Fruit fly (Drosophila melanogaster): Measurements from ENCODE around the gene CG42658.

DNA sequence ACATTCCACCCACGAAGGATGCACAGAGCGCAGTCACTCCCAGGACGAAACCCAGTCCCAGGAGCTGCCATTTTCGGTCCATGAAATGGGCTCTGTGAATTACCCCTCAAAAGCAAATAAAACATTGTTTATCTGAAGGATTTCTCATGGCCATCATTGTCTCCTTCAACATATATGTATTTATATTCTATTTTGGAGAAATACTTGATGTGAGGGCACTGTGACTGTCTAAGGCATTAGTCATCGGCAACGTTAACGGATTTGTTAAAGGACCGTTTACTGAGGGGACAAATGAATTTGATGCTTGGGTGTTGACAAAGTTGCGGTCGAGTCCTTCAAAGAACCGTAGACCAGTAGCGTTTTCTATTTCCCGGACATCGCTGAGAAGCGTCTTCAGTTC is 48.4 kb downstream of the CG42658 start, which contains the start of gene Tengl2:
- TF ChIP-seq psq (optimal IDR thresholded peaks at IDR 0.05) (no peak), insv (optimal IDR thresholded peaks at IDR 0.05) (no peak), Sin3A (optimal IDR thresholded peaks at IDR 0.05) (no peak), h (optimal IDR thresholded peaks at IDR 0.05) (no peak), ttk (optimal IDR thresholded peaks at IDR 0.05) (no peak)
